Worm (Caenorhabditis elegans) whole organism, early embryonic: ENCODE results near the gene srt-34.

Experiments
- ama-1 ChIP-seq: fragments of 150-350 bp; optimal IDR thresholded peaks from 2 replicates; lab custom pipeline; 2014
- ceh-36 ChIP-seq: sonication (generic microtip); optimal IDR thresholded peaks from 2 replicates; lab custom pipeline; 2016; ENCODE audit warnings: missing genetic modification characterization, inconsistent platforms, missing compliant biosample characterization
- pes-1 ChIP-seq: fragments of 200-800 bp; sonication (Bioruptor generic); IDR thresholded peaks from 2 replicates; pipeline ENCODE4 v1.3.6; 2022; ENCODE audit warnings: missing genetic modification reagents, missing genetic modification characterization, missing compliant biosample characterization
- tbx-11 ChIP-seq: fragments of 200-800 bp; sonication (Bioruptor generic); IDR thresholded peaks from 2 replicates; pipeline ENCODE4 v1.3.6; 2022; ENCODE audit warnings: missing genetic modification characterization, missing compliant biosample characterization
- tbx-37 ChIP-seq: fragments of 200-800 bp; sonication (Bioruptor generic); conservative IDR thresholded peaks from 2 replicates; pipeline ENCODE4 v1.3.6; 2022; ENCODE audit warnings: missing genetic modification reagents, missing genetic modification characterization, missing compliant biosample characterization
- tra-4 ChIP-seq: sonication (generic microtip); optimal IDR thresholded peaks from 2 replicates; lab custom pipeline; 2017; ENCODE audit warnings: missing genetic modification characterization, missing compliant biosample characterization

DNA sequence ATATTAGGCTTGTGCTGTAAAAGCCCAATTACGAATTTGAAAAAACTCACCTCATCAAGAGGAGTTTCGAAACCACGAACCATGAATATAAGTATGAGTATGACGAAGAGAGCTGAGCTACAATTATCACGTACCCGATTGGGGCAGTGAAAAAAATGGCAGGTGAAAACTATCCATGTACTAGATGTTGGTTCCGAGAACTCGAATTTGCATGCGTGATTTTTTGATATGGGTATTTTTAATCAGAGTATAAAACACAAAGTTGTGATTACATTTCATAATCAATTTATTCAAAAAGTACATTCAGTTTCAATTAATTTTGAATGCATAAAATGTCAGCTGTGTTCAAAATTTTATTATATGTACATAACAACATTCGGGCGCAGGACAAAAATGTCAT lies 4.2 kb downstream of the srt-34 start, which contains the start of gene F54E2.9:
- TF ChIP-seq pes-1 (no peak), tbx-37 (GFP tag; lab: Robert Waterston, UW) (no peak), ama-1 (lab: Kevin White, UChicago) (no peak), tra-4 (tag; lab: Kevin White, UChicago) (no peak), ceh-36 (tag; lab: Kevin White, UChicago) (no peak), tbx-11 (GFP tag; lab: Robert Waterston, UW) (no peak)
